Fruit fly (Drosophila melanogaster): Measurements from ENCODE around the gene Asciz.

The Asciz gene

dm6 chr3L:3197464-3197863, 31.4 kb upstream of the Asciz start, which contains the start of gene CG14966 (continued):
- TF ChIP-seq sc (optimal IDR thresholded peaks at IDR 0.05) (no peak), sc (GFP tag; optimal IDR thresholded peaks at IDR 0.05) (no peak), Asciz (GFP tag; optimal IDR thresholded peaks at IDR 0.05) (no peak), CG17328 (GFP tag; IDR thresholded peaks at IDR 0.05) (no peak), CG12104 (GFP tag; optimal IDR thresholded peaks at IDR 0.05) (no peak), CG10979 (tag; optimal IDR thresholded peaks at IDR 0.05) (peak; percentile 1), salm (tag; optimal IDR thresholded peaks at IDR 0.05) (no peak), sqz (GFP tag; optimal IDR thresholded peaks at IDR 0.05) (no peak), CG34376 (GFP tag; optimal IDR thresholded peaks at IDR 0.05) (peak; percentile 79), CG14860 (GFP tag; IDR thresholded peaks at IDR 0.05; ENCODE audit: partially characterized antibody) (peak; percentile 73), sna (GFP tag; IDR thresholded peaks at IDR 0.05; ENCODE audit: partially characterized antibody) (peak; percentile 94), Drgx (GFP tag; IDR thresholded peaks at IDR 0.05) (no peak), pita (GFP tag; optimal IDR thresholded peaks at IDR 0.05) (no peak), z (GFP tag; IDR thresholded peaks at IDR 0.05) (no peak), ab (GFP tag; optimal IDR thresholded peaks at IDR 0.05) (no peak), CG4404 (GFP tag; IDR thresholded peaks at IDR 0.05) (no peak), dati (GFP tag; IDR thresholded peaks at IDR 0.05) (no peak), Sry-β (GFP tag; optimal IDR thresholded peaks at IDR 0.05) (no peak), Ada2b (GFP tag; IDR thresholded peaks at IDR 0.05) (0 out of 2 replicates have a peak, but pooled peaks have one; percentile 28), CG1233 (GFP tag; optimal IDR thresholded peaks at IDR 0.05) (no peak), tna (GFP tag; IDR thresholded peaks at IDR 0.05; ENCODE audit: partially characterized antibody) (peak; percentile 51; the same call in 1 of the 2 replicates), CG11247 (GFP tag; IDR thresholded peaks at IDR 0.05) (no peak), cas (GFP tag; IDR thresholded peaks at IDR 0.05) (no peak), CG15514 (GFP tag; optimal IDR thresholded peaks at IDR 0.05) (peak; percentile 83), CG10267 (tag; optimal IDR thresholded peaks at IDR 0.05) (peak; percentile 68), CG8765 (GFP tag; IDR thresholded peaks at IDR 0.05) (no peak), CG13894 (tag; optimal IDR thresholded peaks at IDR 0.05) (peak; percentile 58), CG17385 (GFP tag; optimal IDR thresholded peaks at IDR 0.05) (no peak), CG13296 (GFP tag; optimal IDR thresholded peaks at IDR 0.05) (no peak), knrl (GFP tag; IDR thresholded peaks at IDR 0.05; ENCODE audit: partially characterized antibody) (peak; percentile 88), Ets97D (GFP tag; optimal IDR thresholded peaks at IDR 0.05) (peak; percentile 67), seq (GFP tag; IDR thresholded peaks at IDR 0.05) (no peak), ara (GFP tag; IDR thresholded peaks at IDR 0.05) (no peak), CG3995 (GFP tag; optimal IDR thresholded peaks at IDR 0.05) (peak; percentile 15), CG12071 (GFP tag; optimal IDR thresholded peaks at IDR 0.05) (no peak), CG1529 (GFP tag; optimal IDR thresholded peaks at IDR 0.05) (no peak), HmgZ (tag; optimal IDR thresholded peaks at IDR 0.05) (peak; percentile 69), GATAe (GFP tag; conservative IDR thresholded peaks at IDR 0.05) (no peak), org-1 (GFP tag; optimal IDR thresholded peaks at IDR 0.05) (no peak), CG18619 (GFP tag; optimal IDR thresholded peaks at IDR 0.05) (no peak), Nf-YA (GFP tag; IDR thresholded peaks at IDR 0.05) (no peak), wek (GFP tag; optimal IDR thresholded peaks at IDR 0.05) (no peak), CG32772 (GFP tag; IDR thresholded peaks at IDR 0.05) (no peak), CG9932 (GFP tag; IDR thresholded peaks at IDR 0.05) (peak; percentile 78), rib (GFP tag; IDR thresholded peaks at IDR 0.05) (peak; percentile 65), az2 (GFP tag; optimal IDR thresholded peaks at IDR 0.05) (peak; percentile 17), lab (GFP tag; optimal IDR thresholded peaks at IDR 0.05) (peak; percentile 14), CG17612 (GFP tag; IDR thresholded peaks at IDR 0.05) (no peak), D19A (tag; optimal IDR thresholded peaks at IDR 0.05) (no peak), h (optimal IDR thresholded peaks at IDR 0.05) (no peak), MBD-R2 (GFP tag; IDR thresholded peaks at IDR 0.05) (peak; percentile 97), CG13424 (tag; optimal IDR thresholded peaks at IDR 0.05) (peak; percentile 31)
